Worm (Caenorhabditis elegans) whole organism, L4 larva: ENCODE data around the gene F54E7.9.

ENCODE experiments used
- D1046.2 ChIP-seq: fragments of 200-800 bp; sonication (Bioruptor generic); IDR thresholded peaks from 2 replicates; pipeline ENCODE4 v1.3.6; 2022; ENCODE audit warnings: missing genetic modification characterization, missing compliant biosample characterization
- F37D6.2 ChIP-seq: sonication (generic microtip); optimal IDR thresholded peaks from 2 replicates; lab custom pipeline; 2016; ENCODE audit warnings: mild to moderate bottlenecking, missing genetic modification characterization, missing compliant biosample characterization
- T20F7.1 ChIP-seq: fragments of 200-800 bp; sonication (Bioruptor generic); optimal IDR thresholded peaks from 2 replicates; lab custom pipeline; 2018; ENCODE audit warnings: mild to moderate bottlenecking, missing genetic modification characterization, missing compliant biosample characterization
- Y105C5A.15 ChIP-seq: fragments of 200-800 bp; sonication (Bioruptor generic); IDR thresholded peaks from 2 replicates; pipeline ENCODE4 v1.3.6; 2022; ENCODE audit warnings: missing genetic modification characterization, missing compliant biosample characterization
- Y75B8A.6 ChIP-seq: fragments of 200-800 bp; sonication (Bioruptor generic); IDR thresholded peaks from 2 replicates; pipeline ENCODE4 v1.3.6; 2022; ENCODE audit warnings: missing genetic modification reagents, missing genetic modification characterization, missing compliant biosample characterization
- aha-1 ChIP-seq: fragments of 150-350 bp; peaks from one replicate; lab custom pipeline; 2014; ENCODE audit warnings: missing biosample characterization, missing genetic modification characterization
- aly-2 ChIP-seq: sonication (generic microtip); optimal IDR thresholded peaks from 2 replicates; lab custom pipeline; 2018; ENCODE audit warnings: missing biosample characterization, missing genetic modification characterization
- ceh-82 ChIP-seq: sonication (generic microtip); optimal IDR thresholded peaks from 2 replicates; lab custom pipeline; 2017; ENCODE audit warnings: missing biosample characterization, missing genetic modification characterization
- cey-2 ChIP-seq: sonication (generic microtip); optimal IDR thresholded peaks from 3 replicates; lab custom pipeline; 2017; ENCODE audit warnings: missing genetic modification characterization, mild to moderate bottlenecking, missing compliant biosample characterization, antibody characterized with exemption, borderline replicate concordance; ENCODE audit not compliant: insufficient read depth
- daf-16 ChIP-seq, 3 experiments: sonication (generic microtip); optimal IDR thresholded peaks; 2 replicates each; lab custom pipeline; 2016 to 2017; ENCODE audit warnings: missing genetic modification characterization in 3 of 3, missing genetic modification reagents in 3 of 3, mild to moderate bottlenecking in 2 of 3, missing compliant biosample characterization in 2 of 3, missing biosample characterization in 1 of 3, moderate library complexity in 1 of 3
- daf-19 ChIP-seq: fragments of 200-800 bp; sonication (Bioruptor generic); conservative IDR thresholded peaks from 2 replicates; pipeline ENCODE4 v1.3.6; 2022; ENCODE audit warnings: missing genetic modification characterization, missing compliant biosample characterization
- dmd-8 ChIP-seq: fragments of 200-800 bp; sonication (Bioruptor generic); IDR thresholded peaks from 2 replicates; pipeline ENCODE4 v1.3.6; 2022; ENCODE audit warnings: missing genetic modification characterization, missing compliant biosample characterization
- dmd-9 ChIP-seq: fragments of 200-800 bp; sonication (Bioruptor generic); IDR thresholded peaks from 2 replicates; pipeline ENCODE4 v1.3.6; 2022; ENCODE audit warnings: missing genetic modification reagents, missing genetic modification characterization, missing compliant biosample characterization
- dpl-1 ChIP-seq: fragments of 150-350 bp; optimal IDR thresholded peaks from 2 replicates; lab custom pipeline; 2014; ENCODE audit warnings: missing biosample characterization, missing genetic modification reagents, missing genetic modification characterization
- egl-27 ChIP-seq: sonication (generic microtip); optimal IDR thresholded peaks from 3 replicates; lab custom pipeline; 2017; ENCODE audit warnings: missing biosample characterization, missing genetic modification reagents, missing genetic modification characterization
- egl-43 ChIP-seq: fragments of 200-800 bp; sonication (Bioruptor generic); IDR thresholded peaks from 2 replicates; pipeline ENCODE4 v1.3.6; 2022; ENCODE audit warnings: missing genetic modification reagents, missing genetic modification characterization, missing compliant biosample characterization
- hif-1 ChIP-seq, 2 experiments: sonication (generic microtip); optimal IDR thresholded peaks; 2 replicates each; lab custom pipeline; 2016 to 2017; ENCODE audit warnings: missing compliant biosample characterization in 2 of 2, missing genetic modification characterization in 2 of 2, missing genetic modification reagents in 2 of 2, missing genotype in 2 of 2, mild to moderate bottlenecking in 1 of 2
- hlh-11 ChIP-seq: fragments of 200-800 bp; sonication (Bioruptor generic); optimal IDR thresholded peaks from 2 replicates; lab custom pipeline; 2018; ENCODE audit warnings: mild to moderate bottlenecking, missing genetic modification characterization, missing compliant biosample characterization
- hlh-30 ChIP-seq: sonication (generic microtip); optimal IDR thresholded peaks from 2 replicates; lab custom pipeline; 2017; ENCODE audit warnings: antibody characterized with exemption, mild to moderate bottlenecking, missing genetic modification characterization, missing compliant biosample characterization; ENCODE audit not compliant: insufficient read depth
- hmg-1.1 ChIP-seq: fragments of 200-800 bp; sonication (Bioruptor generic); IDR thresholded peaks from 2 replicates; pipeline ENCODE4 v1.3.6; 2022; ENCODE audit warnings: missing genetic modification reagents, missing genetic modification characterization, missing compliant biosample characterization
- jun-1 ChIP-seq: fragments of 150-350 bp; optimal IDR thresholded peaks from 2 replicates; lab custom pipeline; 2014; ENCODE audit warnings: missing biosample characterization, missing genetic modification reagents, missing genetic modification characterization
- lin-15B ChIP-seq: fragments of 150-350 bp; sonication (generic microtip); optimal IDR thresholded peaks from 3 replicates; lab custom pipeline; 2014; ENCODE audit warnings: missing biosample characterization, missing genetic modification characterization
- lin-38 ChIP-seq: fragments of 200-800 bp; sonication (Bioruptor generic); IDR thresholded peaks from 2 replicates; pipeline ENCODE4 v1.3.6; 2022; ENCODE audit warnings: missing genetic modification reagents, missing genetic modification characterization, missing compliant biosample characterization
- lir-3 ChIP-seq: sonication (generic microtip); optimal IDR thresholded peaks from 2 replicates; lab custom pipeline; 2016; ENCODE audit warnings: mild to moderate bottlenecking, missing genetic modification characterization, missing compliant biosample characterization
- lsy-2 ChIP-seq, 2 experiments: fragments of 150-350 bp in 1 of 2; sonication (generic microtip) in 1 of 2; optimal IDR thresholded peaks; 2 replicates each; lab custom pipeline; 2014 to 2017; ENCODE audit warnings: missing biosample characterization in 2 of 2, missing genetic modification characterization in 2 of 2
- mdl-1 ChIP-seq, 2 experiments: fragments of 150-350 bp in 1 of 2; sonication (generic microtip) in 1 of 2; optimal IDR thresholded peaks; 2 replicates each; lab custom pipeline; 2014 to 2017; ENCODE audit warnings: missing biosample characterization in 2 of 2, missing genetic modification characterization in 2 of 2
- mep-1 ChIP-seq: fragments of 150-350 bp; sonication (generic microtip); optimal IDR thresholded peaks from 3 replicates; lab custom pipeline; 2014; ENCODE audit warnings: missing biosample characterization, missing genetic modification characterization
- mes-2 ChIP-seq: sonication (generic microtip); optimal IDR thresholded peaks from 2 replicates; lab custom pipeline; 2016; ENCODE audit warnings: missing genotype, mild to moderate bottlenecking, missing genetic modification characterization, missing compliant biosample characterization; ENCODE audit not compliant: poor library complexity, severe bottlenecking
- nhr-10 ChIP-seq: fragments of 150-350 bp; optimal IDR thresholded peaks from 2 replicates; lab custom pipeline; 2014; ENCODE audit warnings: missing biosample characterization, missing genetic modification characterization
- nhr-102 ChIP-seq: sonication (generic microtip); optimal IDR thresholded peaks from 2 replicates; lab custom pipeline; 2016; ENCODE audit warnings: mild to moderate bottlenecking, missing genetic modification characterization, moderate library complexity, missing compliant biosample characterization
- nhr-11 ChIP-seq: fragments of 150-350 bp; optimal IDR thresholded peaks from 2 replicates; lab custom pipeline; 2014; ENCODE audit warnings: missing biosample characterization, missing genetic modification characterization
- nhr-111 ChIP-seq: fragments of 200-800 bp; sonication (Bioruptor generic); optimal IDR thresholded peaks from 2 replicates; lab custom pipeline; 2018; ENCODE audit warnings: mild to moderate bottlenecking, missing genetic modification characterization, missing compliant biosample characterization
- nhr-237 ChIP-seq: sonication (generic microtip); optimal IDR thresholded peaks from 2 replicates; lab custom pipeline; 2017; ENCODE audit warnings: missing biosample characterization, missing genetic modification characterization
- nhr-25 ChIP-seq: sonication (generic microtip); optimal IDR thresholded peaks from 2 replicates; lab custom pipeline; 2017; ENCODE audit warnings: missing genetic modification characterization, mild to moderate bottlenecking, missing compliant biosample characterization, antibody characterized with exemption, moderate library complexity, borderline replicate concordance; ENCODE audit not compliant: insufficient read depth
- nhr-28 ChIP-seq: fragments of 150-350 bp; optimal IDR thresholded peaks from 2 replicates; lab custom pipeline; 2014; ENCODE audit warnings: missing biosample characterization, missing genetic modification characterization
- nhr-76 ChIP-seq: fragments of 150-350 bp; optimal IDR thresholded peaks from 2 replicates; lab custom pipeline; 2014; ENCODE audit warnings: missing biosample characterization, missing genetic modification characterization
- pha-4 ChIP-seq, 2 experiments: fragments of 150-350 bp in 1 of 2; fragments of 200-800 bp in 1 of 2; sonication (Bioruptor generic) in 1 of 2; IDR thresholded peaks in 1 of 2; optimal IDR thresholded peaks in 1 of 2; 2 replicates each; pipeline versions ENCODE4 v1.3.6 to Lab custom; 2014 to 2022; ENCODE audit warnings: missing genetic modification characterization in 2 of 2, missing genetic modification reagents in 2 of 2, missing biosample characterization in 1 of 2, missing compliant biosample characterization in 1 of 2
- rbr-2 ChIP-seq: sonication (generic microtip); optimal IDR thresholded peaks from 2 replicates; lab custom pipeline; 2016; ENCODE audit warnings: missing genotype, missing genetic modification characterization, missing compliant biosample characterization
- saeg-2 ChIP-seq: fragments of 200-800 bp; sonication (Bioruptor generic); IDR thresholded peaks from 2 replicates; pipeline ENCODE4 v1.3.6; 2022; ENCODE audit warnings: missing genetic modification reagents, missing genetic modification characterization, missing compliant biosample characterization
- spr-3 ChIP-seq: fragments of 200-800 bp; sonication (Bioruptor generic); optimal IDR thresholded peaks from 2 replicates; lab custom pipeline; 2018; ENCODE audit warnings: mild to moderate bottlenecking, missing genetic modification characterization, missing compliant biosample characterization
- zag-1 ChIP-seq: fragments of 150-350 bp; optimal IDR thresholded peaks from 2 replicates; lab custom pipeline; 2014; ENCODE audit warnings: missing biosample characterization, missing genetic modification characterization
- zfp-2 ChIP-seq: sonication (generic microtip); optimal IDR thresholded peaks from 2 replicates; lab custom pipeline; 2016; ENCODE audit warnings: mild to moderate bottlenecking, missing genetic modification characterization, missing compliant biosample characterization

Gene F54E7.9

DNA sequence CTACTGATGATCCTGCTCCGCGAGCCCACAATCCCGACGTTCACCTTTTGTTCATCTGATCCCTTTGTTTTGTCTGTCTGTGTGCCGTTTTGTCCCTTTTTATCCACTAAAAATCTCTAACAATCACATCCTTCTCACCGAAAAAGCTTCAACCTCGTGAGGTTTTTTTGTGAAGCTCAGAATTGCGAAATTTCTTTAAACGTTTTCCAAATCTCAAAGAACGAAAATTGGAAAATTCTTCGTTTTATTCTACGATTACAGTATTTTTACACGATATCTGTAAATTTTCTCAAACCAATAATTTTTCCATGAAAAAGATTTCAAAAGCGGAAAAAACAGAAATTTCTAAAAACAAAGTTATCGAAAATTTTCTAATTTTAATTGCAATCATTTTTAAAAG, 3.5 kb downstream of the F54E7.9 start:
- TF ChIP-seq dmd-8 (GFP tag; lab: Robert Waterston, UW) (no peak), aha-1 (tag; lab: Kevin White, UChicago) (peak; percentile 61)
- TF ChIP-seq, all 104 proteins: peak for 1

DNA sequence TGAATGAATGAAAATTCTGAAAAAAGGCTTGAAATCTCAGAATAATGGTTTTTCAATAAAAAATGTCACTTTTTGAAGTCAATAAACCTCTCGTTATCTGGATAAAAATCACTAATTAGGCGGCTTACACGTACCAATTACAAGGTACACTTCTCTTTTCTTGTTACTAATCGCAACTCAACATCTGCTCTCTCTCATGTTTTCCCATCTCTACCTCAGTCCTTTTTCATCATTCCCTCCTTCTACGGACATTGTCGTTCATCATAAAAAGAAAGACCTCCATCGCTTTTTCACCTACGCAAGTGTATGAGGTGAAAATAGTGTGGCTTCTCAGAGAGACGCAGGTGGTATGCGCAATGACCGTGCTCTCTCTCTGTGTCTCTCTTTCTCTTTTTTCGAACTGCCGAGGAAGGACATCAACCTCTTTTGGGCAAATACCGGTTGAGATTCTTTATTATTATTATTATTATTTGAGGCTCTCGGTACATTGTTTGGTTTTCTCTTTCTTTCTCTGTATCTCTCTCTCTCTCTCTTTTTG, 9.7 kb downstream of the F54E7.9 start:
- TF ChIP-seq nhr-237 (no peak), nhr-76 (tag; lab: Kevin White, UChicago) (no peak), lin-15B (tag; lab: Kevin White, UChicago) (no peak), dpl-1 (GFP tag; lab: Kevin White, UChicago) (no peak), aly-2 (tag; lab: Kevin White, UChicago) (no peak), egl-27 (tag; lab: Kevin White, UChicago) (no peak), mdl-1 (tag; optimal IDR thresholded peaks at IDR 0.05; lab: Kevin White, UChicago) (no peak), dmd-9 (GFP tag; lab: Robert Waterston, UW) (no peak), cey-2 (tag; lab: Kevin White, UChicago) (no peak), T20F7.1 (GFP tag; lab: Kevin White, UChicago) (no peak), saeg-2 (no peak), lsy-2 (tag; optimal IDR thresholded peaks at IDR 0.05; lab: Kevin White, UChicago) (peak in 1 of 2 experiments; percentile 38), nhr-111 (GFP tag; lab: Kevin White, UChicago) (no peak), ceh-82 (tag; lab: Kevin White, UChicago) (no peak), jun-1 (tag; lab: Kevin White, UChicago) (no peak), lir-3 (no peak), hlh-11 (tag; lab: Kevin White, UChicago) (peak; percentile 15), egl-43 (GFP tag; lab: Robert Waterston, UW) (no peak), F37D6.2 (no peak), daf-19 (no peak), pha-4 (GFP tag; IDR thresholded peaks at IDR 0.05; lab: Robert Waterston, UW) (no peak), pha-4 (tag; optimal IDR thresholded peaks at IDR 0.05; lab: Kevin White, UChicago) (peak; percentile 31), zag-1 (tag; lab: Kevin White, UChicago) (no peak), hlh-30 (tag; lab: Kevin White, UChicago) (no peak), mes-2 (tag; lab: Kevin White, UChicago) (peak; percentile 6), rbr-2 (tag; lab: Kevin White, UChicago) (peak; percentile 8), nhr-10 (tag; lab: Kevin White, UChicago) (no peak), daf-16 (GFP tag; optimal IDR thresholded peaks at IDR 0.05; lab: Kevin White, UChicago) (no peak), daf-16 (tag; optimal IDR thresholded peaks at IDR 0.05; lab: Kevin White, UChicago) (peak; percentile 19), D1046.2 (GFP tag; lab: Robert Waterston, UW) (no peak), hmg-1.1 (GFP tag; lab: Robert Waterston, UW) (no peak), Y105C5A.15 (GFP tag; lab: Robert Waterston, UW) (no peak), nhr-11 (tag; lab: Kevin White, UChicago) (no peak), Y75B8A.6 (GFP tag; lab: Robert Waterston, UW) (no peak), nhr-28 (tag; lab: Kevin White, UChicago) (peak; percentile 21), nhr-102 (tag; lab: Kevin White, UChicago) (no peak), zfp-2 (tag; lab: Kevin White, UChicago) (no peak), spr-3 (GFP tag; lab: Kevin White, UChicago) (no peak), hif-1 (tag; optimal IDR thresholded peaks at IDR 0.05; lab: Kevin White, UChicago) (no peak), dmd-8 (GFP tag; lab: Robert Waterston, UW) (no peak), lin-38 (GFP tag; lab: Robert Waterston, UW) (no peak), nhr-25 (no peak), mep-1 (tag; lab: Kevin White, UChicago) (peak; percentile 28)
